Fruit fly (Drosophila melanogaster): ENCODE measurements around the gene Dysb.
A peak's percentile ranks its signal among the peaks of the same experiment; 100 is the strongest.

Dysb gene

dm6 chr3L:18895079-18895478 is 27.5 kb downstream of the Dysb start (continued):
- no peak for TF ChIP-seq hkb (optimal IDR thresholded peaks at IDR 0.05)
- 0 out of 2 replicates have a peak, but pooled peaks have one; percentile 16 for TF ChIP-seq hkb (GFP tag; IDR thresholded peaks at IDR 0.05)
- no peak for TF ChIP-seq Sox100B (GFP tag; optimal IDR thresholded peaks at IDR 0.05)
- no peak for TF ChIP-seq pan (optimal IDR thresholded peaks at IDR 0.05)
- TF ChIP-seq pan (GFP tag; optimal IDR thresholded peaks at IDR 0.05 in 1 of 2, IDR thresholded peaks at IDR 0.05 in 1 of 2): no peak
- TF ChIP-seq BtbVII (GFP tag; optimal IDR thresholded peaks at IDR 0.05): peak; percentile 31
- TF ChIP-seq esg (GFP tag; conservative IDR thresholded peaks at IDR 0.05): no peak
- TF ChIP-seq Antp (GFP tag; optimal IDR thresholded peaks at IDR 0.05): no peak
- TF ChIP-seq CG4424 (GFP tag; optimal IDR thresholded peaks at IDR 0.05): no peak
- TF ChIP-seq Kr (GFP tag; optimal IDR thresholded peaks at IDR 0.05): no peak
- TF ChIP-seq NC2α (GFP tag; optimal IDR thresholded peaks at IDR 0.05): no peak
- no peak for TF ChIP-seq sna (GFP tag; IDR thresholded peaks at IDR 0.05; ENCODE audit: partially characterized antibody)
- TF ChIP-seq z (GFP tag; IDR thresholded peaks at IDR 0.05): no peak
- no peak for TF ChIP-seq Hr78 (GFP tag; optimal IDR thresholded peaks at IDR 0.05)
- TF ChIP-seq sima (GFP tag; optimal IDR thresholded peaks at IDR 0.05): no peak
- TF ChIP-seq gfzf (GFP tag; optimal IDR thresholded peaks at IDR 0.05): no peak
- peak; percentile 80 for TF ChIP-seq sug (tag; optimal IDR thresholded peaks at IDR 0.05)
- TF ChIP-seq Xrp1 (GFP tag; IDR thresholded peaks at IDR 0.05): no peak
- no peak for TF ChIP-seq Usf (GFP tag; optimal IDR thresholded peaks at IDR 0.05)
- no peak for TF ChIP-seq CG10274 (GFP tag; optimal IDR thresholded peaks at IDR 0.05)
- TF ChIP-seq CG18011 (GFP tag; optimal IDR thresholded peaks at IDR 0.05): no peak
- no peak for TF ChIP-seq ewg (GFP tag; optimal IDR thresholded peaks at IDR 0.05)
- TF ChIP-seq caup (GFP tag; optimal IDR thresholded peaks at IDR 0.05; ENCODE audit: severe bottlenecking): peak; percentile 14
- no peak for TF ChIP-seq chif (GFP tag; optimal IDR thresholded peaks at IDR 0.05)
- TF ChIP-seq CG12769 (tag; optimal IDR thresholded peaks at IDR 0.05): peak; percentile 22
- no peak for TF ChIP-seq bowl (GFP tag; IDR thresholded peaks at IDR 0.05)
- TF ChIP-seq CG17328 (GFP tag; IDR thresholded peaks at IDR 0.05): no peak
- TF ChIP-seq sd (tag; optimal IDR thresholded peaks at IDR 0.05): peak; percentile 72
- no peak for TF ChIP-seq CoRest (tag; optimal IDR thresholded peaks at IDR 0.05)
- no peak for TF ChIP-seq Dip3 (GFP tag; optimal IDR thresholded peaks at IDR 0.05)
- no peak for TF ChIP-seq ac (GFP tag; optimal IDR thresholded peaks at IDR 0.05)
- TF ChIP-seq Doc2 (GFP tag; IDR thresholded peaks at IDR 0.05): no peak
- no peak for TF ChIP-seq CG10209 (GFP tag; optimal IDR thresholded peaks at IDR 0.05)
- no peak for TF ChIP-seq pho (GFP tag; optimal IDR thresholded peaks at IDR 0.05)
- TF ChIP-seq Dll (GFP tag; IDR thresholded peaks at IDR 0.05; ENCODE audit: partially characterized antibody): no peak
- TF ChIP-seq CG9932 (GFP tag; IDR thresholded peaks at IDR 0.05): no peak
- TF ChIP-seq cg (GFP tag; optimal IDR thresholded peaks at IDR 0.05): peak; percentile 48
- TF ChIP-seq org-1 (GFP tag; optimal IDR thresholded peaks at IDR 0.05): no peak
- TF ChIP-seq HHEX (GFP tag; optimal IDR thresholded peaks at IDR 0.05): no peak
- no peak for TF ChIP-seq CG11456 (GFP tag; IDR thresholded peaks at IDR 0.05)
- no peak for TF ChIP-seq luna (GFP tag; optimal IDR thresholded peaks at IDR 0.05)
- no peak for TF ChIP-seq CG16863 (GFP tag; optimal IDR thresholded peaks at IDR 0.05)
- no peak for TF ChIP-seq CG9609 (GFP tag; optimal IDR thresholded peaks at IDR 0.05)
- TF ChIP-seq CG17912 (GFP tag; optimal IDR thresholded peaks at IDR 0.05): no peak
- no peak for TF ChIP-seq bbx (GFP tag; IDR thresholded peaks at IDR 0.05; ENCODE audit: partially characterized antibody)
- no peak for TF ChIP-seq sens-2 (GFP tag; IDR thresholded peaks at IDR 0.05)
- TF ChIP-seq CG3065 (GFP tag; optimal IDR thresholded peaks at IDR 0.05): no peak
- no peak for TF ChIP-seq CG7786 (GFP tag; optimal IDR thresholded peaks at IDR 0.05)
- no peak for TF ChIP-seq CG8478 (optimal IDR thresholded peaks at IDR 0.05)
- no peak for TF ChIP-seq pb (GFP tag; optimal IDR thresholded peaks at IDR 0.05)
- no peak for TF ChIP-seq Chrac-16 (GFP tag; optimal IDR thresholded peaks at IDR 0.05)
- TF ChIP-seq CG6654 (GFP tag; optimal IDR thresholded peaks at IDR 0.05): no peak
